Worm (Caenorhabditis elegans) whole organism, L1 larva: ENCODE measurements around the gene srw-44.

Source experiments
- ama-1 ChIP-seq: fragments of 150-350 bp; optimal IDR thresholded peaks from 2 replicates; lab custom pipeline; 2014
- lin-13 ChIP-seq: fragments of 150-350 bp; optimal IDR thresholded peaks from 2 replicates; lab custom pipeline; 2014; ENCODE audit warnings: missing biosample characterization, missing genetic modification reagents, missing genetic modification characterization
- mab-9 ChIP-seq: fragments of 200-800 bp; sonication (Bioruptor generic); IDR thresholded peaks from 2 replicates; pipeline ENCODE4 v1.3.6; 2022; ENCODE audit warnings: missing genetic modification reagents, missing genetic modification characterization, missing compliant biosample characterization
- nhr-76 ChIP-seq: sonication (generic microtip); optimal IDR thresholded peaks from 2 replicates; lab custom pipeline; 2017; ENCODE audit warnings: missing biosample characterization, missing genetic modification characterization
- nhr-84 ChIP-seq: sonication (generic microtip); optimal IDR thresholded peaks from 2 replicates; lab custom pipeline; 2017; ENCODE audit warnings: missing biosample characterization, missing genetic modification characterization

ce11 chrV:16697178-16697577, 17.1 kb downstream of the srw-44 start, which contains the start of gene srw-41:
- TF ChIP-seq nhr-76 (tag; lab: Kevin White, UChicago) (no peak), mab-9 (GFP tag; lab: Robert Waterston, UW) (no peak), lin-13 (no peak), ama-1 (lab: Kevin White, UChicago) (no peak), nhr-84 (no peak)
